Fruit fly (Drosophila melanogaster): ENCODE results near the gene Kah.

Gene Kah

dm6 chr3L:545512-546161 lies 43.4 kb downstream of the Kah start:
- TF ChIP-seq br (GFP tag; optimal IDR thresholded peaks at IDR 0.05) (peak; percentile 78), dsf (GFP tag; optimal IDR thresholded peaks at IDR 0.05; ENCODE audit: borderline replicate concordance) (no peak), ey (GFP tag; optimal IDR thresholded peaks at IDR 0.05) (peak; percentile 87), sage (GFP tag; optimal IDR thresholded peaks at IDR 0.05) (peak; percentile 72), woc (GFP tag; optimal IDR thresholded peaks at IDR 0.05) (peak; percentile 80), psq (GFP tag; optimal IDR thresholded peaks at IDR 0.05) (peak; percentile 76), jim (GFP tag; optimal IDR thresholded peaks at IDR 0.05) (no peak), HLH106 (tag; optimal IDR thresholded peaks at IDR 0.05) (peak; percentile 79), tai (GFP tag; optimal IDR thresholded peaks at IDR 0.05) (peak; percentile 18), Myc (optimal IDR thresholded peaks at IDR 0.05) (no peak), sv (GFP tag; optimal IDR thresholded peaks at IDR 0.05) (peak; percentile 42), rgr (GFP tag; optimal IDR thresholded peaks at IDR 0.05) (peak; percentile 81), CG32264 (GFP tag; optimal IDR thresholded peaks at IDR 0.05) (peak; percentile 58), CrebA (GFP tag; optimal IDR thresholded peaks at IDR 0.05; ENCODE audit: borderline replicate concordance) (no peak), Dfd (GFP tag; optimal IDR thresholded peaks at IDR 0.05) (no peak), pan (optimal IDR thresholded peaks at IDR 0.05) (peak; percentile 59), Abd-B (GFP tag; optimal IDR thresholded peaks at IDR 0.05) (no peak), foxo (GFP tag; optimal IDR thresholded peaks at IDR 0.05) (peak in 1 of 2 experiments; percentile 87), lola (GFP tag; optimal IDR thresholded peaks at IDR 0.05) (no peak), dl (GFP tag; optimal IDR thresholded peaks at IDR 0.05; ENCODE audit: insufficient read depth in 1 of 2, partially characterized antibody in 2 of 2) (peak; percentile 82 to 87), Hr83 (GFP tag; optimal IDR thresholded peaks at IDR 0.05; ENCODE audit: poor library complexity, severe bottlenecking) (no peak), brk (GFP tag; optimal IDR thresholded peaks at IDR 0.05) (peak; percentile 52), h (GFP tag; optimal IDR thresholded peaks at IDR 0.05) (peak; percentile 88), fru (GFP tag; optimal IDR thresholded peaks at IDR 0.05) (peak; percentile 87), Sp1 (GFP tag; optimal IDR thresholded peaks at IDR 0.05) (peak; percentile 82), Dif (GFP tag; optimal IDR thresholded peaks at IDR 0.05; ENCODE audit: partially characterized antibody) (peak; percentile 80), Hnf4 (GFP tag; optimal IDR thresholded peaks at IDR 0.05) (peak; percentile 64), usp (GFP tag; optimal IDR thresholded peaks at IDR 0.05) (no peak), dmrt93B (GFP tag; optimal IDR thresholded peaks at IDR 0.05) (peak; percentile 55), GATAd (GFP tag; optimal IDR thresholded peaks at IDR 0.05) (no peak), Mio (GFP tag; optimal IDR thresholded peaks at IDR 0.05) (peak; percentile 11), Hr78 (GFP tag; optimal IDR thresholded peaks at IDR 0.05) (no peak), Rel (GFP tag; optimal IDR thresholded peaks at IDR 0.05) (peak; percentile 22), Rel (tag; optimal IDR thresholded peaks at IDR 0.05) (peak; percentile 20), CG9705 (GFP tag; optimal IDR thresholded peaks at IDR 0.05) (no peak), OdsH (GFP tag; optimal IDR thresholded peaks at IDR 0.05) (peak; percentile 85), Vsx2 (GFP tag; optimal IDR thresholded peaks at IDR 0.05; ENCODE audit: partially characterized antibody) (peak; percentile 77), Jra (GFP tag; optimal IDR thresholded peaks at IDR 0.05) (peak; percentile 43)

dm6 chr3L:544203-544602 lies 44.9 kb downstream of the Kah start:
- TF ChIP-seq Mio (GFP tag; optimal IDR thresholded peaks at IDR 0.05) (no peak), CG32264 (GFP tag; optimal IDR thresholded peaks at IDR 0.05) (no peak), dsf (GFP tag; optimal IDR thresholded peaks at IDR 0.05; ENCODE audit: borderline replicate concordance) (no peak), psq (GFP tag; optimal IDR thresholded peaks at IDR 0.05) (no peak), Dif (GFP tag; optimal IDR thresholded peaks at IDR 0.05; ENCODE audit: partially characterized antibody) (peak; percentile 72), tai (GFP tag; optimal IDR thresholded peaks at IDR 0.05) (no peak), dl (GFP tag; optimal IDR thresholded peaks at IDR 0.05; ENCODE audit: insufficient read depth in 1 of 2, partially characterized antibody in 2 of 2) (peak; percentile 39 to 84)
